Worm (Caenorhabditis elegans): Measurements from ENCODE around the gene K11H3.3.
A peak's percentile ranks its signal among the peaks of the same experiment; 100 is the strongest.

Gene K11H3.3

DNA sequence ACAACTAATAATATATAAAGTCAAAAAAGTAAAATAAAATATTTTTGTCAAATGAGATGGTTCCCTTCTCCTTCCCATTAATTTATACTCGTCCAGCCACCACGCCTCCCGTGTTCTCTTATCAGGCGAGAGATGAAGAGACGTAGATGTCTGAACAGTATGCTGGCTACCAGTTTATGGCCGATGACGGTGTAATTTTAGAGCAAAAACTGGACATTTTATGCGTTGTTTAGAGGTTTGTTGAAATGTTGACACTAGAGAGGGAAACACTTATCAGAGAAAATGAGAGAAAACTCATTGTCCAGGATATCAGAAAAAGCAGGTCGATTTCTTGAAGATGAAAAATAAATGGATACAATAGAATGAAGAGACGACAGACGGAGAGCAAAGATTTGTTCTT lies 5.5 kb downstream of the K11H3.3 start:
- TF ChIP-seq elt-2 (tag; optimal IDR thresholded peaks at IDR 0.05): peak; percentile 58
- TF ChIP-seq ceh-45 (GFP tag; IDR thresholded peaks at IDR 0.05): no peak
- TF ChIP-seq syd-9 (tag; optimal IDR thresholded peaks at IDR 0.05): no peak
- TF ChIP-seq rnt-1 (tag; optimal IDR thresholded peaks at IDR 0.05): no peak
- no peak for TF ChIP-seq hlh-8 (tag; optimal IDR thresholded peaks at IDR 0.05)
- TF ChIP-seq ets-4 (tag; optimal IDR thresholded peaks at IDR 0.05): no peak

DNA sequence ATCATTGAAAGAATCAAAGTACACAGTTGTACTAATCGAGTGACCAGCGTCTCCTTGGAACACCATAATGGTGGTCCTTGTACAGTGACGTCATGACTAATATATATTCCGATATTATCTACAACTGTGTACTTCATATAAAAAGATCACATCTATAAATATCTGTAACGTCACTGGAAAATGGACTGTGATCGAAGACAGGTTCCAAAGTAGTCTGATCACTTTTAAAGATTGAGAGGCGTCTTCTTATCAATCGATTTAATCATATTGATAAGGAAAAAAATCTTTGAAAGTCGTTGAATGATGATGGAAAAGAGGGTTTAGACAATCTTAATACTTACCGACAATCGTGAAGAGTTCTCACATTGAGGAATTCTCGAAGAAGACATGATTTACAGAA lies 6.4 kb downstream of the K11H3.3 start:
- TF ChIP-seq ceh-24 (tag; optimal IDR thresholded peaks at IDR 0.05) (no peak), elt-2 (tag; optimal IDR thresholded peaks at IDR 0.05) (peak; percentile 49), fkh-6 (tag; optimal IDR thresholded peaks at IDR 0.05) (no peak), ztf-16 (tag; optimal IDR thresholded peaks at IDR 0.05) (no peak)

DNA sequence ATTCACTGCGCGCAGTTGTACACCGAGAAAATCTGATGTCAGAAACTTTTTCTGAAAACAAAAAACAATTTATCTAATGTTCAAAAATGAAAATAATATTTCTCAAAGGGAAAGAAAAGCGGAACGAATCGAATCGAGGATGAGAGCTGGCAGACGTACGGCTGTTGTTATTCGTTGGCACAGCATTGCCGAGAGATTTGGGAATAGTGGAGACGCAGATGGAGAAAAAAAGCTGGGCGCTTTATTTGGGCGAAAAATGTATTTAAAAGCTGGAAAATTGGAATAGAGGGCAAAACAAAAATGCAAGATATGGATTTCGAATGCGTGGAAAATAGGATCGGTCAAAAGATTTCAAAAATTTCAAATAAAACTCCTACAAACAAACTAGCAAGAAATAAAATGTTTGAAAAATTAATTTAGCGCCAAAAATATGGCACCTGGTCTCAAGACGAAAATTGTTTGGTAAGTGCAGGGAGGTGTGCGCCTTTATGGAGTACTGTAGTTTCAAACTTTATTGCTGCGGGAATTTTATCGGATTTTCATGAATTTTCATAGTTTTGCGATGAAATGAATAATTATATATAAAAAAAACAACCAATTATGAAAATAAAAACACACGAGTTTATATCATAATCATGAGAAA lies 7.6 kb downstream of the K11H3.3 start, which contains the start of gene gpdh-2:
gpdh-2 (minus strand) TSS at position 51 of the 643 bp plus-strand sequence.
- TF ChIP-seq ceh-31 (tag; optimal IDR thresholded peaks at IDR 0.05) (peak; percentile 8), ceh-18 (tag; optimal IDR thresholded peaks at IDR 0.05) (no peak)

DNA sequence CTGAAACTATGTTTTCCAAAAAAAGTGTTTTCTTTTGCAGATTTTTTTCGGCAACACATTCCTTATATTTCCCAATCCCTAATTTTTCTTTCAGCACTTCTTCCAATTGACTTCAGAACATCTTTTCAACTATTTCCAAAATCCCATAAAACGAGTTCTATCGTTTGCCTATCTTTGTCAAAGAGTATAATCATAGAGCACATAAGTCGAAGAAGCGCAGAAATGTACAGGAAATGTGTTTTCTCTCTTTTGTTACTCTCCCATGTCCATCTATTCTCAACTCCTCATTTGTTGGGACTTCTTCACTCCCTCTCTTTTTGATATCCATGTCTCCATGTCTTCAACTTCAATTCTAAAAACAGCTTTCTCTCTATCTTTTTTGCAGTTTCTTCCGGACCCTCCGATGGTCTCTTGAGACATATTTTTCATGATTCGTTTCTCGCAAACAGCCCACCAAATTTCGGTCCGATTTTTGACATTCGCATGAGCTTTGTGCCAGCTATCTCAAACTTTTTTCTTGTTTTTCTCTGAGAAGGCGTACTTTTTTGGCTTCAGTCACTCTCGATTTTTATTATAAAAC lies 8.6 kb downstream of the K11H3.3 start, which contains the start of gene twk-48:
twk-48 (plus strand) TSS at position 530 of the 580 bp plus-strand sequence.
- TF ChIP-seq unc-3 (GFP tag; conservative IDR thresholded peaks at IDR 0.05): no peak
- TF ChIP-seq unc-3 (tag; optimal IDR thresholded peaks at IDR 0.05): no peak
- TF ChIP-seq unc-42 (tag; optimal IDR thresholded peaks at IDR 0.05): peak; percentile 23

DNA sequence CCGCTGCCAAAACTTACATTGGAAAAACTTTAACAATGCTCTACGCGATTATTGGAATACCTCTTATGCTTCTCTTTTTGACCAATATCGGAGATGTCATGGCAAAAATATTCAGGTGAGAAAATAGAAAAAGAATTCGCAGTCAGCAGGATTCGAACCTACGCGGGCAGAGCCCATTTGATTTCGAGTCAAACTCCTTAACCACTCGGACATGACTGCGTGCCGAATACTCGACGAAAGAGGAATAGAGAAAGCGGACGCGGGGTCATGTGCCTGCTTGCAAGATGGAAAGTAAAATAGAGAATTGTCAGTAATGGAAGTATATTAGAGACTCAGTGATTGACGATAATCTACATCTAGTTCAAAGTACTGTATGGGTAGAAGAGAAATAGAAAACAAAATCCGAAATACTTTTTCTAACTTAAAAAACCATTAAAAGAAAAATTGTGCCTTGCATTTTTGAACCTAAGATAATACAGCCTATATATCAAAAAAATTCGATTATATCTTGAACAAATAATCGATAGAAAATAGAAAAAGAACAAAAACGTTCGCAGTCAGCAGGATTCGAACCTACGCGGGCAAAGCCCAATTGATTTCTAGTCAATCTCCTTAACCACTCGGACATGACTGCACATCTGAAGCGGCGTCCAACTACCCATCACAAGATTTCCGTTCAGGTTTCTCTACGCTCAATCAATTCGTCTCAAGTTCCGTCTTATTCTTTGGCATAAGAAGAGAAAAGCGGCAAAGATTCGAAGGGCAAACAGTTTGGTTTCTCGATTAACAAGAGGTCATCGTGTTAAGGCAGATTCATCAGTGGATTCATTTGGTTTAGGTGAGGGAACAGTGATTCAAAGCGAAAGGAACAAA lies 10.1 kb downstream of the K11H3.3 start:
- TF ChIP-seq pag-3 (tag; optimal IDR thresholded peaks at IDR 0.05; ENCODE audit: borderline replicate concordance) (no peak), Y22D7AL.16 (tag; optimal IDR thresholded peaks at IDR 0.05) (peak; percentile 74), ceh-34 (tag; optimal IDR thresholded peaks at IDR 0.05) (peak; percentile 74), ets-4 (tag; optimal IDR thresholded peaks at IDR 0.05) (no peak), pqm-1 (tag; optimal IDR thresholded peaks at IDR 0.05) (peak; percentile 32), ceh-19 (GFP tag; optimal IDR thresholded peaks at IDR 0.05) (peak; percentile 86), eyg-1 (tag; optimal IDR thresholded peaks at IDR 0.05) (peak; percentile 72), ahr-1 (tag; optimal IDR thresholded peaks at IDR 0.05) (peak; percentile 52), ceh-30 (tag; optimal IDR thresholded peaks at IDR 0.05) (no peak), hlh-15 (tag; optimal IDR thresholded peaks at IDR 0.05) (peak; percentile 68), T23F11.4 (GFP tag; optimal IDR thresholded peaks at IDR 0.05) (peak; percentile 80), ttx-3 (tag; optimal IDR thresholded peaks at IDR 0.05) (peak; percentile 84), dve-1 (tag; optimal IDR thresholded peaks at IDR 0.05) (peak; percentile 32), hlh-30 (tag; optimal IDR thresholded peaks at IDR 0.05; ENCODE audit: insufficient read depth) (peak; percentile 74), hlh-13 (GFP tag; optimal IDR thresholded peaks at IDR 0.05) (peak; percentile 68), che-1 (tag; optimal IDR thresholded peaks at IDR 0.05) (peak; percentile 88), lin-11 (tag; optimal IDR thresholded peaks at IDR 0.05) (peak; percentile 72), K02D7.2 (tag; optimal IDR thresholded peaks at IDR 0.05) (peak; percentile 66), unc-86 (tag; optimal IDR thresholded peaks at IDR 0.05) (peak; percentile 84), madf-2 (tag; optimal IDR thresholded peaks at IDR 0.05) (peak; percentile 84), zip-5 (tag; optimal IDR thresholded peaks at IDR 0.05) (peak; percentile 72), ref-2 (tag; optimal IDR thresholded peaks at IDR 0.05) (peak; percentile 80), hlh-8 (tag; optimal IDR thresholded peaks at IDR 0.05) (peak; percentile 30), sox-2 (GFP tag; IDR thresholded peaks at IDR 0.05) (peak; percentile 77), fax-1 (tag; optimal IDR thresholded peaks at IDR 0.05) (peak; percentile 72), sdc-2 (tag; optimal IDR thresholded peaks at IDR 0.05) (peak; percentile 68), ceh-14 (tag; optimal IDR thresholded peaks at IDR 0.05) (peak; percentile 86), elt-2 (tag; optimal IDR thresholded peaks at IDR 0.05) (peak; percentile 85), syd-9 (tag; optimal IDR thresholded peaks at IDR 0.05) (peak; percentile 86), odd-2 (tag; optimal IDR thresholded peaks at IDR 0.05) (peak; percentile 63), rnt-1 (tag; optimal IDR thresholded peaks at IDR 0.05) (peak; percentile 47), C38D4.7 (GFP tag; optimal IDR thresholded peaks at IDR 0.05) (peak; percentile 86)

Measured in whole organism, late embryonic.